Fruit fly (Drosophila melanogaster) Kc167 (cell line): ENCODE results near the gene NELF-B.
A peak's percentile ranks its signal among the peaks of the same experiment; 100 is the strongest.

Experiments
- Myc ChIP-seq: fragments of >200 bp; optimal IDR thresholded peaks from 2 replicates; lab custom pipeline; 2017; ENCODE audit warnings: missing external identifiers
- Sin3A ChIP-seq: fragments of >200 bp; optimal IDR thresholded peaks from 2 replicates; lab custom pipeline; 2018; ENCODE audit warnings: missing external identifiers
- h ChIP-seq: fragments of >200 bp; optimal IDR thresholded peaks from 3 replicates; lab custom pipeline; 2018; ENCODE audit warnings: missing external identifiers
- insv ChIP-seq: fragments of >200 bp; optimal IDR thresholded peaks from 3 replicates; lab custom pipeline; 2018; ENCODE audit warnings: missing external identifiers
- psq ChIP-seq: fragments of >200 bp; optimal IDR thresholded peaks from 2 replicates; lab custom pipeline; 2017; ENCODE audit warnings: missing external identifiers
- ttk ChIP-seq: sonication (Bioruptor generic); optimal IDR thresholded peaks from 2 replicates; lab custom pipeline; 2017; ENCODE audit warnings: missing external identifiers

The NELF-B gene

dm6 chrX:7717832-7718231 lies 10.3 kb downstream of the NELF-B start, which contains the start of gene CG15478:
Gene CG15478 (minus strand): TSS chrX:7717932.
- TF ChIP-seq Myc (lab: Kevin White, UChicago): no peak
- no peak for TF ChIP-seq h (lab: Kevin White, UChicago)
- no peak for TF ChIP-seq psq (lab: Kevin White, UChicago)
- no peak for TF ChIP-seq insv (lab: Kevin White, UChicago)

- no peak for TF ChIP-seq Myc (lab: Kevin White, UChicago)
Observed at dm6 chrX:7715433-7715832, 12.7 kb downstream of the NELF-B start.

dm6 chrX:7710439-7711154 lies 17.6 kb downstream of the NELF-B start:
- no peak for TF ChIP-seq Sin3A (lab: Kevin White, UChicago)
- TF ChIP-seq insv (lab: Kevin White, UChicago): no peak
- no peak for TF ChIP-seq ttk (lab: Kevin White, UChicago)
- TF ChIP-seq psq (lab: Kevin White, UChicago): no peak
- no peak for TF ChIP-seq h (lab: Kevin White, UChicago)
- TF ChIP-seq Myc (lab: Kevin White, UChicago): no peak

DNA sequence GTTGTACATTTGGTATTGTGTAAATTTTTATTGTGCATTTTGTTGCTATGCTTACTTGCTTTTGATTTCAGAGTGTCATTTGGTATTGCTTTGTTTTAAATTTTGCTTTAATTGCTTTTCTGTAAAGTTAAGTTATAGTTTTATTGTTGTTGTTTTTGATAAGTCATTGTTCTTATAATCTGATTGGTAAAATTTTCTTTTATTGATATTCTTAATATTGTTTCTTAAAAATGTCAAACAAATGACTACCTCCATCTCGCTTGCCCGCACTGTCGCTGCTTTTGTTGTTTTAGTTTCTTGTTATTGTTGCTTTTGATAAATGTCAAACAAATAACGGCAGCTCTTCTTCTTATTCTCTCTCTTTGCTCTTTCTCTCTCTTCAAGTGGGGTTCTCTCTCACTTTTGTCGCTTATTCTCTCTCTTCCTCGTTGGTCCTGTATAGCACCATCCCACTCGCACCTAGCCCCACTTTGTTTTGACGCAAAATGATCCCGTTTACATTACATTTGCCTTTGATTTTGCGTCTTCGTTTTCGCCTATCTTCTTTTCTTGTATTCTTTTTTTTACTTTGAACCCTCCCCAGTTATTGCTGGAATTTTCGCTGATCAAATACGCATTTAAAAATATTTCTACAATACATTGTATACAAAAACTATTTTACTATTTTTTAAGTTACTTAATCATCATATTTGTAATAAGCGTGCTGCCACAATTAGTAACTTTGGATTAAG lies 18.3 kb downstream of the NELF-B start:
- TF ChIP-seq psq (lab: Kevin White, UChicago) (peak; percentile 2), insv (lab: Kevin White, UChicago) (no peak)

DNA sequence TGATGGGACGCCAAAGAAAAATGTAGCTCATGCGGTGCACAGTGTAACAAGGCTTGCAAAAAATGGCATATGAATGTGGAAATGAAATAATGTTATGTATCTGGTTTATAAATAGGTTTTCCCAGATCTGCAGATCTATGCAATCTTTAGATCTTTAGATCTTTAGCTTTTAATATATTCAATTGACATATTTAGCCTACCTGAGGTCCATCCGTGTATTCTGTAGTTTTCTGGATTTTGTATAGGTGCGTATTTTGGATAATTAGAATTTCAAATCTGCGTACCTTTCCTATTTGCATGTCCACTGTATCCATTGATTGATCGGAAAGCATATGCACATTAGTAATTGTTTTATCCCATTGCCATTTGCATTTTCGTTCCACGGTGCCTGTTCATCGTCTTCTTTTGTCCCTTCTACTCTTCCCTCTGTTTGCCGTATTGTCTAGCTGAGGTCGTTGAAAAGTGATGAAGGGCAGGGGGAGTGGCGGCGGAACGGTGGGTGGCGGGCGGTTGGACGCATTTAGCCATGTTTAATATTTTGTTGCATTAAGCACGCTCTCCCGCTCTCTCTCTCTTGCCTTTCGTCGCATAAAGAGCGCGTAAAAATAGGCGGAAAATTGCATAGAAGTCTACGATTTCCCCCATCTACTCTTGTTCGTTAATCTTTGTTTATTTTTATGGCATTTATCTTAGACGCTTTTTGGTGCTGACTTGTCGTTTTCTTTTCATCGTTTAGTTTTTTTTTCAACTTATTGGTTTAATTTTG lies 19.0 kb downstream of the NELF-B start, which contains the start of gene CHES-1-like:
Gene CHES-1-like, minus strand, starts transcription at position 444 of the 766 bp plus-strand sequence.
- TF ChIP-seq psq (lab: Kevin White, UChicago) (peak; percentile 13), ttk (lab: Kevin White, UChicago) (no peak), Myc (lab: Kevin White, UChicago) (no peak)

- TF ChIP-seq h (lab: Kevin White, UChicago) (no peak), ttk (lab: Kevin White, UChicago) (no peak), psq (lab: Kevin White, UChicago) (no peak), insv (lab: Kevin White, UChicago) (no peak)
Observed at dm6 chrX:7707350-7708241, 20.6 kb downstream of the NELF-B start.

dm6 chrX:7706398-7707349 lies 21.5 kb downstream of the NELF-B start:
- TF ChIP-seq Sin3A (lab: Kevin White, UChicago) (no peak), Myc (lab: Kevin White, UChicago) (no peak), ttk (lab: Kevin White, UChicago) (no peak), insv (lab: Kevin White, UChicago) (no peak), psq (lab: Kevin White, UChicago) (no peak), h (lab: Kevin White, UChicago) (no peak)

dm6 chrX:7705175-7706097 lies 22.7 kb downstream of the NELF-B start:
- TF ChIP-seq psq (lab: Kevin White, UChicago): no peak
- no peak for TF ChIP-seq insv (lab: Kevin White, UChicago)
- TF ChIP-seq Sin3A (lab: Kevin White, UChicago): no peak
- TF ChIP-seq h (lab: Kevin White, UChicago): no peak
- TF ChIP-seq ttk (lab: Kevin White, UChicago): no peak
- no peak for TF ChIP-seq Myc (lab: Kevin White, UChicago)
